Worm (Caenorhabditis elegans) whole organism, L4 larva: ENCODE data around the gene C25A8.5.

Source experiments
- F26F4.8 ChIP-seq: fragments of 200-800 bp; sonication (Bioruptor generic); conservative IDR thresholded peaks from 2 replicates; pipeline ENCODE4 v1.3.6; 2022; ENCODE audit warnings: missing genetic modification characterization, missing compliant biosample characterization
- F37D6.2 ChIP-seq: sonication (generic microtip); optimal IDR thresholded peaks from 2 replicates; lab custom pipeline; 2016; ENCODE audit warnings: mild to moderate bottlenecking, missing genetic modification characterization, missing compliant biosample characterization
- T26A8.4 ChIP-seq: fragments of 200-800 bp; sonication (Bioruptor generic); IDR thresholded peaks from 2 replicates; pipeline ENCODE4 v1.3.6; 2022; ENCODE audit warnings: missing genetic modification characterization, missing compliant biosample characterization
- Y5F2A.4 ChIP-seq: fragments of 200-800 bp; sonication (Bioruptor generic); optimal IDR thresholded peaks from 2 replicates; lab custom pipeline; 2018; ENCODE audit warnings: mild to moderate bottlenecking, missing genetic modification characterization, missing compliant biosample characterization
- Y75B8A.6 ChIP-seq: fragments of 200-800 bp; sonication (Bioruptor generic); IDR thresholded peaks from 2 replicates; pipeline ENCODE4 v1.3.6; 2022; ENCODE audit warnings: missing genetic modification reagents, missing genetic modification characterization, missing compliant biosample characterization
- aly-2 ChIP-seq: sonication (generic microtip); optimal IDR thresholded peaks from 2 replicates; lab custom pipeline; 2018; ENCODE audit warnings: missing biosample characterization, missing genetic modification characterization
- ceh-20 ChIP-seq: fragments of 200-800 bp; sonication (Bioruptor generic); IDR thresholded peaks from 2 replicates; pipeline ENCODE4 v1.3.6; 2022; ENCODE audit warnings: missing genetic modification reagents, missing genetic modification characterization, missing compliant biosample characterization
- ceh-44 ChIP-seq: fragments of 200-800 bp; sonication (Bioruptor generic); IDR thresholded peaks from 2 replicates; pipeline ENCODE4 v1.3.6; 2022; ENCODE audit warnings: missing genetic modification reagents, missing genetic modification characterization, missing compliant biosample characterization
- ceh-82 ChIP-seq: sonication (generic microtip); optimal IDR thresholded peaks from 2 replicates; lab custom pipeline; 2017; ENCODE audit warnings: missing biosample characterization, missing genetic modification characterization
- cey-2 ChIP-seq: sonication (generic microtip); optimal IDR thresholded peaks from 3 replicates; lab custom pipeline; 2017; ENCODE audit warnings: missing genetic modification characterization, mild to moderate bottlenecking, missing compliant biosample characterization, antibody characterized with exemption, borderline replicate concordance; ENCODE audit not compliant: insufficient read depth
- daf-12 ChIP-seq: fragments of 150-350 bp; optimal IDR thresholded peaks from 2 replicates; lab custom pipeline; 2014; ENCODE audit warnings: missing biosample characterization, missing genetic modification reagents, missing genetic modification characterization
- daf-19 ChIP-seq: fragments of 200-800 bp; sonication (Bioruptor generic); conservative IDR thresholded peaks from 2 replicates; pipeline ENCODE4 v1.3.6; 2022; ENCODE audit warnings: missing genetic modification characterization, missing compliant biosample characterization
- daf-8 ChIP-seq: fragments of 200-800 bp; sonication (Bioruptor generic); IDR thresholded peaks from 2 replicates; pipeline ENCODE4 v1.3.6; 2022; ENCODE audit warnings: missing genetic modification characterization, missing compliant biosample characterization
- dmd-6 ChIP-seq: fragments of 200-800 bp; sonication (Bioruptor generic); IDR thresholded peaks from 2 replicates; pipeline ENCODE4 v1.3.6; 2022; ENCODE audit warnings: missing genetic modification reagents, missing genetic modification characterization, missing compliant biosample characterization
- dmd-9 ChIP-seq: fragments of 200-800 bp; sonication (Bioruptor generic); IDR thresholded peaks from 2 replicates; pipeline ENCODE4 v1.3.6; 2022; ENCODE audit warnings: missing genetic modification reagents, missing genetic modification characterization, missing compliant biosample characterization
- dpl-1 ChIP-seq: fragments of 150-350 bp; optimal IDR thresholded peaks from 2 replicates; lab custom pipeline; 2014; ENCODE audit warnings: missing biosample characterization, missing genetic modification reagents, missing genetic modification characterization
- dve-1 ChIP-seq: sonication (generic microtip); optimal IDR thresholded peaks from 2 replicates; lab custom pipeline; 2017; ENCODE audit warnings: antibody characterized with exemption, mild to moderate bottlenecking, missing genetic modification characterization, missing compliant biosample characterization; ENCODE audit not compliant: insufficient read depth
- egl-43 ChIP-seq: fragments of 200-800 bp; sonication (Bioruptor generic); IDR thresholded peaks from 2 replicates; pipeline ENCODE4 v1.3.6; 2022; ENCODE audit warnings: missing genetic modification reagents, missing genetic modification characterization, missing compliant biosample characterization
- fkh-10 ChIP-seq: fragments of 150-350 bp; optimal IDR thresholded peaks from 2 replicates; lab custom pipeline; 2014; ENCODE audit warnings: missing biosample characterization, missing genetic modification reagents, missing genetic modification characterization
- hif-1 ChIP-seq, 2 experiments: sonication (generic microtip); optimal IDR thresholded peaks; 2 replicates each; lab custom pipeline; 2016 to 2017; ENCODE audit warnings: missing compliant biosample characterization in 2 of 2, missing genetic modification characterization in 2 of 2, missing genetic modification reagents in 2 of 2, missing genotype in 2 of 2, mild to moderate bottlenecking in 1 of 2
- lin-13 ChIP-seq: fragments of 150-350 bp; optimal IDR thresholded peaks from 2 replicates; lab custom pipeline; 2014; ENCODE audit warnings: missing biosample characterization, missing genetic modification reagents, missing genetic modification characterization
- lin-15B ChIP-seq: fragments of 150-350 bp; sonication (generic microtip); optimal IDR thresholded peaks from 3 replicates; lab custom pipeline; 2014; ENCODE audit warnings: missing biosample characterization, missing genetic modification characterization
- lin-39 ChIP-seq: fragments of 150-350 bp; optimal IDR thresholded peaks from 2 replicates; lab custom pipeline; 2014; ENCODE audit warnings: missing biosample characterization, missing genetic modification reagents, missing genetic modification characterization
- madf-9 ChIP-seq: fragments of 200-800 bp; sonication (Bioruptor generic); conservative IDR thresholded peaks from 2 replicates; pipeline ENCODE4 v1.3.6; 2022; ENCODE audit warnings: missing genetic modification reagents, missing genetic modification characterization, missing compliant biosample characterization
- mes-2 ChIP-seq: sonication (generic microtip); optimal IDR thresholded peaks from 2 replicates; lab custom pipeline; 2016; ENCODE audit warnings: missing genotype, mild to moderate bottlenecking, missing genetic modification characterization, missing compliant biosample characterization; ENCODE audit not compliant: poor library complexity, severe bottlenecking
- mxl-2 ChIP-seq: fragments of 200-800 bp; sonication (Bioruptor generic); conservative IDR thresholded peaks from 2 replicates; pipeline ENCODE4 v1.3.6; 2022; ENCODE audit warnings: missing genetic modification reagents, missing genetic modification characterization, missing compliant biosample characterization
- nhr-10 ChIP-seq: fragments of 150-350 bp; optimal IDR thresholded peaks from 2 replicates; lab custom pipeline; 2014; ENCODE audit warnings: missing biosample characterization, missing genetic modification characterization
- nhr-111 ChIP-seq: fragments of 200-800 bp; sonication (Bioruptor generic); optimal IDR thresholded peaks from 2 replicates; lab custom pipeline; 2018; ENCODE audit warnings: mild to moderate bottlenecking, missing genetic modification characterization, missing compliant biosample characterization
- nhr-237 ChIP-seq: sonication (generic microtip); optimal IDR thresholded peaks from 2 replicates; lab custom pipeline; 2017; ENCODE audit warnings: missing biosample characterization, missing genetic modification characterization
- nhr-25 ChIP-seq: sonication (generic microtip); optimal IDR thresholded peaks from 2 replicates; lab custom pipeline; 2017; ENCODE audit warnings: missing genetic modification characterization, mild to moderate bottlenecking, missing compliant biosample characterization, antibody characterized with exemption, moderate library complexity, borderline replicate concordance; ENCODE audit not compliant: insufficient read depth
- nhr-42 ChIP-seq: fragments of 200-800 bp; sonication (Bioruptor generic); IDR thresholded peaks from 2 replicates; pipeline ENCODE4 v1.3.6; 2022; ENCODE audit warnings: missing genetic modification characterization, missing compliant biosample characterization
- nhr-6 ChIP-seq: fragments of 150-350 bp; optimal IDR thresholded peaks from 2 replicates; lab custom pipeline; 2014; ENCODE audit warnings: missing biosample characterization, missing genetic modification characterization
- nhr-77 ChIP-seq: fragments of 150-350 bp; optimal IDR thresholded peaks from 2 replicates; lab custom pipeline; 2014; ENCODE audit warnings: missing biosample characterization, missing genetic modification characterization
- php-3 ChIP-seq: fragments of 200-800 bp; sonication (Bioruptor generic); IDR thresholded peaks from 2 replicates; pipeline ENCODE4 v1.3.6; 2022; ENCODE audit warnings: missing genetic modification reagents, missing genetic modification characterization, missing compliant biosample characterization
- rbr-2 ChIP-seq: sonication (generic microtip); optimal IDR thresholded peaks from 2 replicates; lab custom pipeline; 2016; ENCODE audit warnings: missing genotype, missing genetic modification characterization, missing compliant biosample characterization
- saeg-2 ChIP-seq: fragments of 200-800 bp; sonication (Bioruptor generic); IDR thresholded peaks from 2 replicates; pipeline ENCODE4 v1.3.6; 2022; ENCODE audit warnings: missing genetic modification reagents, missing genetic modification characterization, missing compliant biosample characterization
- sdz-12 ChIP-seq: fragments of 200-800 bp; sonication (Bioruptor generic); optimal IDR thresholded peaks from 2 replicates; lab custom pipeline; 2018; ENCODE audit warnings: mild to moderate bottlenecking, missing genetic modification characterization, missing compliant biosample characterization
- set-16 ChIP-seq: fragments of 200-800 bp; sonication (Bioruptor generic); IDR thresholded peaks from 2 replicates; pipeline ENCODE4 v1.3.6; 2022; ENCODE audit warnings: missing genetic modification reagents, missing genetic modification characterization, missing compliant biosample characterization
- skn-1 ChIP-seq: fragments of 150-350 bp; optimal IDR thresholded peaks from 2 replicates; lab custom pipeline; 2014; ENCODE audit warnings: missing biosample characterization, missing genetic modification characterization
- snpc-1.2 ChIP-seq: fragments of 200-800 bp; sonication (Bioruptor generic); IDR thresholded peaks from 2 replicates; pipeline ENCODE4 v1.3.6; 2022; ENCODE audit warnings: missing genetic modification reagents, missing genetic modification characterization, missing compliant biosample characterization
- snpc-4 ChIP-seq: fragments of 150-350 bp; optimal IDR thresholded peaks from 2 replicates; lab custom pipeline; 2014; ENCODE audit warnings: missing biosample characterization, missing genetic modification characterization
- spr-1 ChIP-seq: sonication (generic microtip); optimal IDR thresholded peaks from 2 replicates; lab custom pipeline; 2016; ENCODE audit warnings: mild to moderate bottlenecking, missing genetic modification characterization, missing compliant biosample characterization
- spr-3 ChIP-seq: fragments of 200-800 bp; sonication (Bioruptor generic); optimal IDR thresholded peaks from 2 replicates; lab custom pipeline; 2018; ENCODE audit warnings: mild to moderate bottlenecking, missing genetic modification characterization, missing compliant biosample characterization
- tag-97 ChIP-seq: fragments of 200-800 bp; sonication (Bioruptor generic); IDR thresholded peaks from 2 replicates; pipeline ENCODE4 v1.3.6; 2022; ENCODE audit warnings: missing genetic modification characterization, missing compliant biosample characterization
- unc-39 ChIP-seq: sonication (generic microtip); optimal IDR thresholded peaks from 2 replicates; lab custom pipeline; 2017; ENCODE audit warnings: missing biosample characterization, missing genetic modification characterization
- zag-1 ChIP-seq: fragments of 150-350 bp; optimal IDR thresholded peaks from 2 replicates; lab custom pipeline; 2014; ENCODE audit warnings: missing biosample characterization, missing genetic modification characterization
- zfp-3 ChIP-seq: fragments of 200-800 bp; sonication (Bioruptor generic); conservative IDR thresholded peaks from 2 replicates; pipeline ENCODE4 v1.3.6; 2022; ENCODE audit warnings: missing genetic modification reagents, missing genetic modification characterization, missing compliant biosample characterization
- zip-11 ChIP-seq: fragments of 200-800 bp; sonication (Bioruptor generic); IDR thresholded peaks from 2 replicates; pipeline ENCODE4 v1.3.6; 2022; ENCODE audit warnings: missing genetic modification characterization, missing compliant biosample characterization
- zip-2 ChIP-seq: fragments of 150-350 bp; optimal IDR thresholded peaks from 2 replicates; lab custom pipeline; 2014; ENCODE audit warnings: missing biosample characterization, missing genetic modification characterization
- ztf-11 ChIP-seq: fragments of 150-350 bp; optimal IDR thresholded peaks from 2 replicates; lab custom pipeline; 2014; ENCODE audit warnings: missing biosample characterization, missing genetic modification characterization
- ztf-7 ChIP-seq: fragments of 150-350 bp; optimal IDR thresholded peaks from 2 replicates; lab custom pipeline; 2014; ENCODE audit warnings: missing biosample characterization, missing genetic modification characterization

C25A8.5 gene

ce11 chrIV:7049672-7050206 lies 50.4 kb downstream of the C25A8.5 start, which contains the start of gene nhr-105:
Gene nhr-105, plus strand, starts transcription at chrIV:7050156.
- TF ChIP-seq nhr-25 (tag; lab: Kevin White, UChicago) = peak; percentile 46
- TF ChIP-seq spr-1 (tag; lab: Kevin White, UChicago) = no peak
- TF ChIP-seq ceh-82 = no peak
- no peak for TF ChIP-seq fkh-10
- no peak for TF ChIP-seq saeg-2
- no peak for TF ChIP-seq tag-97 (GFP tag; lab: Robert Waterston, UW)
- no peak for TF ChIP-seq lin-15B (tag; lab: Kevin White, UChicago)
- TF ChIP-seq lin-13 (GFP tag; lab: Kevin White, UChicago) = peak; percentile 12
- TF ChIP-seq daf-8 (GFP tag; lab: Robert Waterston, UW) = no peak
- no peak for TF ChIP-seq F26F4.8
- TF ChIP-seq snpc-4 = no peak
- TF ChIP-seq zip-11 (GFP tag; lab: Robert Waterston, UW) = no peak
- TF ChIP-seq ztf-7 (tag; lab: Kevin White, UChicago) = peak; percentile 57
- TF ChIP-seq set-16 (GFP tag; lab: Robert Waterston, UW) = no peak; the same call in 1 of the 2 replicates
- TF ChIP-seq egl-43 (GFP tag; lab: Robert Waterston, UW) = no peak
- TF ChIP-seq cey-2 (tag; lab: Kevin White, UChicago) = peak; percentile 83
- TF ChIP-seq Y75B8A.6 (GFP tag; lab: Robert Waterston, UW) = 0 out of 2 replicates have a peak, but pooled peaks have one; percentile 33
- TF ChIP-seq nhr-10 = peak; percentile 74
- TF ChIP-seq mes-2 = peak; percentile 11
- peak; percentile 77 for TF ChIP-seq dmd-6
- no peak for TF ChIP-seq ztf-11
- TF ChIP-seq nhr-237 (tag; lab: Kevin White, UChicago) = no peak
- no peak for TF ChIP-seq snpc-1.2 (GFP tag; lab: Robert Waterston, UW)
- TF ChIP-seq dpl-1 = no peak
- TF ChIP-seq T26A8.4 = peak; percentile 56; the same call in 1 of the 2 replicates
- TF ChIP-seq lin-39 (tag; lab: Kevin White, UChicago) = no peak
- TF ChIP-seq ceh-20 = no peak
- TF ChIP-seq Y5F2A.4 (GFP tag; lab: Kevin White, UChicago) = no peak
- peak; percentile 17 for TF ChIP-seq rbr-2 (tag; lab: Kevin White, UChicago)
- peak; percentile 77 for TF ChIP-seq nhr-77 (tag; lab: Kevin White, UChicago)
- TF ChIP-seq php-3 (GFP tag; lab: Robert Waterston, UW) = peak; percentile 32; the same call in 1 of the 2 replicates
- peak; percentile 67; the same call in 1 of the 2 replicates for TF ChIP-seq mxl-2 (GFP tag; lab: Robert Waterston, UW)
- TF ChIP-seq hif-1 (tag; optimal IDR thresholded peaks at IDR 0.05; lab: Kevin White, UChicago) = no peak
- TF ChIP-seq daf-12 (tag; lab: Kevin White, UChicago) = no peak
- no peak for TF ChIP-seq spr-3
- TF ChIP-seq zip-2 (tag; lab: Kevin White, UChicago) = no peak
- TF ChIP-seq madf-9 = no peak; the same call in 1 of the 2 replicates
- TF ChIP-seq sdz-12 (GFP tag; lab: Kevin White, UChicago) = peak; percentile 46
- 0 out of 2 replicates have a peak, but pooled peaks have one; percentile 11 for TF ChIP-seq zfp-3 (GFP tag; lab: Robert Waterston, UW)
- TF ChIP-seq nhr-6 = peak; percentile 53
- TF ChIP-seq ceh-44 (GFP tag; lab: Robert Waterston, UW) = no peak
- TF ChIP-seq daf-19 (GFP tag; lab: Robert Waterston, UW) = no peak
- 0 out of 2 replicates have a peak, but pooled peaks have one; percentile 54 for TF ChIP-seq nhr-42 (GFP tag; lab: Robert Waterston, UW)
- TF ChIP-seq dve-1 = peak; percentile 88
- TF ChIP-seq dmd-9 (GFP tag; lab: Robert Waterston, UW) = no peak
- TF ChIP-seq nhr-111 (GFP tag; lab: Kevin White, UChicago) = no peak
- no peak for TF ChIP-seq aly-2 (tag; lab: Kevin White, UChicago)
- TF ChIP-seq zag-1 = no peak
- no peak for TF ChIP-seq unc-39 (tag; lab: Kevin White, UChicago)
- TF ChIP-seq F37D6.2 (tag; lab: Kevin White, UChicago) = no peak
- TF ChIP-seq skn-1 = no peak
